Worm (Caenorhabditis elegans) whole organism, L3 larva: Measurements from ENCODE around the gene nhr-99.

ENCODE experiments used
- egl-27 ChIP-seq: sonication (generic microtip); optimal IDR thresholded peaks from 4 replicates; lab custom pipeline; 2017; ENCODE audit warnings: missing biosample characterization, missing genetic modification reagents, missing genetic modification characterization
- elt-1 ChIP-seq: fragments of 150-350 bp; optimal IDR thresholded peaks from 2 replicates; lab custom pipeline; 2014; ENCODE audit warnings: missing biosample characterization, missing genetic modification characterization
- nhr-12 ChIP-seq: fragments of 150-350 bp; optimal IDR thresholded peaks from 2 replicates; lab custom pipeline; 2014; ENCODE audit warnings: missing biosample characterization, missing genetic modification characterization
- nhr-237 ChIP-seq: fragments of 150-350 bp; optimal IDR thresholded peaks from 2 replicates; lab custom pipeline; 2014; ENCODE audit warnings: missing biosample characterization, missing genetic modification characterization
- pqm-1 ChIP-seq: fragments of 150-350 bp; optimal IDR thresholded peaks from 2 replicates; lab custom pipeline; 2017; ENCODE audit warnings: missing biosample characterization, missing genetic modification characterization, inconsistent platforms
- tbx-2 ChIP-seq: sonication (generic microtip); optimal IDR thresholded peaks from 2 replicates; lab custom pipeline; 2016; ENCODE audit warnings: mild to moderate bottlenecking, missing genetic modification characterization, missing compliant biosample characterization
- zag-1 ChIP-seq: fragments of 150-350 bp; optimal IDR thresholded peaks from 2 replicates; lab custom pipeline; 2014; ENCODE audit warnings: missing biosample characterization, missing genetic modification characterization
- ztf-11 ChIP-seq: fragments of 150-350 bp; optimal IDR thresholded peaks from 2 replicates; lab custom pipeline; 2014; ENCODE audit warnings: missing biosample characterization, missing genetic modification characterization

DNA sequence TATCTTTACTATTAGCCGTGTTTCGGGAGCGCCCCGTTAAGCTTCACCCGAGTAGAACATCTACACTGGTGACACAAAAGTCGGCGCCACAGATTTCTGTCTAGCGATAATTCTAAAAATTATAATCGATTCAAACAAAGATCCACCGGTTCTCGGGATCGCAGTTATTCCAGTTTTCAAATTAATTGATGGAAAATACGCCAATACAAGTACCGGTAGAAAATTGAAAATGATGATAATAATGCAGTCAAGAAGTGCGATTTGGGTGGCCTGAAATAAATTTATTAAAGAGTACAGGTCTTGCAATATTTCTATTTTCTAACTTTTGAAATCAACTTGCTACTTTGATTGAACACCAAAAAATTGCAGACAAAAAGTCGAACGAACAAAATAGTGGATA is 7.1 kb upstream of the nhr-99 start:
- TF ChIP-seq elt-1: no peak
- no peak for TF ChIP-seq ztf-11 (tag; lab: Kevin White, UChicago)
- TF ChIP-seq tbx-2 (tag; lab: Kevin White, UChicago): no peak
- TF ChIP-seq nhr-12: no peak
- TF ChIP-seq zag-1 (tag; lab: Kevin White, UChicago): no peak
- TF ChIP-seq egl-27: no peak
- no peak for TF ChIP-seq nhr-237 (tag; lab: Kevin White, UChicago)
- TF ChIP-seq pqm-1 (tag; lab: Kevin White, UChicago): no peak
